Worm (Caenorhabditis elegans) whole organism, mixed stage, embryonic: ENCODE data around the gene evl-14.
A peak's percentile ranks its signal among the peaks of the same experiment; 100 is the strongest.

ENCODE experiments used
- M03D4.4 ChIP-seq: sonication (generic microtip); optimal IDR thresholded peaks from 2 replicates; lab custom pipeline; 2017; ENCODE audit warnings: mild to moderate bottlenecking, missing genetic modification characterization, missing compliant biosample characterization
- bed-3 ChIP-seq: fragments of 200-800 bp; sonication (Bioruptor generic); optimal IDR thresholded peaks from 3 replicates; lab custom pipeline; 2018; ENCODE audit warnings: mild to moderate bottlenecking, missing genetic modification characterization, moderate library complexity, missing compliant biosample characterization
- blmp-1 ChIP-seq: fragments of 150-350 bp; optimal IDR thresholded peaks from 2 replicates; lab custom pipeline; 2014; ENCODE audit warnings: missing biosample characterization, missing genetic modification characterization
- ceh-39 ChIP-seq: fragments of 150-350 bp; optimal IDR thresholded peaks from 2 replicates; lab custom pipeline; 2014; ENCODE audit warnings: missing biosample characterization, missing genetic modification characterization
- ceh-43 ChIP-seq: fragments of 200-800 bp; sonication (Bioruptor generic); optimal IDR thresholded peaks from 2 replicates; lab custom pipeline; 2018; ENCODE audit warnings: mild to moderate bottlenecking, missing genetic modification characterization, moderate library complexity, missing compliant biosample characterization
- ceh-83 ChIP-seq: fragments of 200-800 bp; sonication (Bioruptor generic); optimal IDR thresholded peaks from 2 replicates; lab custom pipeline; 2018; ENCODE audit warnings: mild to moderate bottlenecking, missing genetic modification characterization, missing compliant biosample characterization
- ces-1 ChIP-seq: fragments of 150-350 bp; optimal IDR thresholded peaks from 2 replicates; lab custom pipeline; 2014; ENCODE audit warnings: missing biosample characterization, missing genetic modification reagents, missing genetic modification characterization
- cnd-1 ChIP-seq: fragments of 200-800 bp; sonication (Bioruptor generic); optimal IDR thresholded peaks from 2 replicates; lab custom pipeline; 2018; ENCODE audit warnings: mild to moderate bottlenecking, missing genetic modification characterization, missing compliant biosample characterization
- drap-1 ChIP-seq: fragments of 200-800 bp; sonication (Bioruptor generic); optimal IDR thresholded peaks from 3 replicates; lab custom pipeline; 2018; ENCODE audit warnings: mild to moderate bottlenecking, missing genetic modification characterization, missing compliant biosample characterization
- elt-1 ChIP-seq: sonication (generic microtip); optimal IDR thresholded peaks from 2 replicates; lab custom pipeline; 2017; ENCODE audit warnings: missing genetic modification characterization, mild to moderate bottlenecking, missing compliant biosample characterization, antibody characterized with exemption, moderate library complexity, borderline replicate concordance; ENCODE audit not compliant: insufficient read depth
- elt-3 ChIP-seq: fragments of 150-350 bp; optimal IDR thresholded peaks from 2 replicates; lab custom pipeline; 2014; ENCODE audit warnings: missing biosample characterization, missing genetic modification characterization
- flh-1 ChIP-seq: fragments of 200-800 bp; sonication (Bioruptor generic); optimal IDR thresholded peaks from 2 replicates; lab custom pipeline; 2018; ENCODE audit warnings: mild to moderate bottlenecking, missing genetic modification characterization, moderate library complexity, missing compliant biosample characterization
- ham-2 ChIP-seq: fragments of 200-800 bp; sonication (Bioruptor generic); optimal IDR thresholded peaks from 2 replicates; lab custom pipeline; 2018; ENCODE audit warnings: mild to moderate bottlenecking, missing genetic modification characterization, missing compliant biosample characterization
- hlh-1 ChIP-seq: fragments of 150-350 bp; optimal IDR thresholded peaks from 2 replicates; lab custom pipeline; 2014; ENCODE audit warnings: missing biosample characterization, missing genetic modification reagents, missing genetic modification characterization
- lin-13 ChIP-seq: fragments of 150-350 bp; optimal IDR thresholded peaks from 2 replicates; lab custom pipeline; 2014; ENCODE audit warnings: missing biosample characterization, missing genetic modification characterization
- lin-32 ChIP-seq: fragments of 200-800 bp; sonication (Bioruptor generic); optimal IDR thresholded peaks from 2 replicates; lab custom pipeline; 2018; ENCODE audit warnings: mild to moderate bottlenecking, missing genetic modification characterization, missing compliant biosample characterization
- lsy-2 ChIP-seq: fragments of 150-350 bp; optimal IDR thresholded peaks from 2 replicates; lab custom pipeline; 2014; ENCODE audit warnings: missing biosample characterization, missing genetic modification characterization
- mab-5 ChIP-seq: fragments of 150-350 bp; optimal IDR thresholded peaks from 2 replicates; lab custom pipeline; 2014; ENCODE audit warnings: missing biosample characterization, missing genetic modification characterization
- mep-1 ChIP-seq: fragments of 150-350 bp; optimal IDR thresholded peaks from 2 replicates; lab custom pipeline; 2017; ENCODE audit warnings: missing biosample characterization, missing genetic modification reagents, missing genetic modification characterization, inconsistent platforms
- mls-2 ChIP-seq: sonication (generic microtip); optimal IDR thresholded peaks from 2 replicates; lab custom pipeline; 2016; ENCODE audit warnings: mild to moderate bottlenecking, missing genetic modification characterization, moderate library complexity, missing compliant biosample characterization
- nhr-12 ChIP-seq: fragments of 150-350 bp; optimal IDR thresholded peaks from 2 replicates; lab custom pipeline; 2014; ENCODE audit warnings: missing biosample characterization, missing genetic modification characterization
- nhr-2 ChIP-seq: fragments of 150-350 bp; optimal IDR thresholded peaks from 2 replicates; lab custom pipeline; 2014; ENCODE audit warnings: missing biosample characterization, missing genetic modification characterization
- nhr-237 ChIP-seq: fragments of 150-350 bp; optimal IDR thresholded peaks from 2 replicates; lab custom pipeline; 2014; ENCODE audit warnings: missing biosample characterization, missing genetic modification characterization
- nhr-28 ChIP-seq: fragments of 150-350 bp; optimal IDR thresholded peaks from 2 replicates; lab custom pipeline; 2014; ENCODE audit warnings: missing biosample characterization, missing genetic modification characterization
- nhr-76 ChIP-seq: sonication (generic microtip); optimal IDR thresholded peaks from 2 replicates; lab custom pipeline; 2017; ENCODE audit warnings: missing biosample characterization, missing genetic modification characterization
- pha-4 ChIP-seq: fragments of 150-350 bp; optimal IDR thresholded peaks from 2 replicates; lab custom pipeline; 2018; ENCODE audit warnings: missing biosample characterization, missing genetic modification reagents, missing genetic modification characterization
- sem-2 ChIP-seq: fragments of 200-800 bp; sonication (Bioruptor generic); optimal IDR thresholded peaks from 2 replicates; lab custom pipeline; 2018; ENCODE audit warnings: mild to moderate bottlenecking, missing genetic modification characterization, missing compliant biosample characterization
- snpc-4 ChIP-seq: fragments of 150-350 bp; optimal IDR thresholded peaks from 2 replicates; lab custom pipeline; 2014; ENCODE audit warnings: missing biosample characterization, missing genetic modification characterization
- sptf-1 ChIP-seq: sonication (generic microtip); optimal IDR thresholded peaks from 2 replicates; lab custom pipeline; 2017; ENCODE audit warnings: mild to moderate bottlenecking, missing genetic modification characterization, moderate library complexity, missing compliant biosample characterization
- tbx-8 ChIP-seq: fragments of 200-800 bp; sonication (Bioruptor generic); optimal IDR thresholded peaks from 2 replicates; lab custom pipeline; 2018; ENCODE audit warnings: mild to moderate bottlenecking, missing genetic modification characterization, moderate library complexity, missing compliant biosample characterization
- unc-120 ChIP-seq: sonication (generic microtip); optimal IDR thresholded peaks from 2 replicates; lab custom pipeline; 2017; ENCODE audit warnings: missing genetic modification characterization, missing compliant biosample characterization; ENCODE audit not compliant: poor library complexity, severe bottlenecking
- unc-62 ChIP-seq: fragments of 150-350 bp; optimal IDR thresholded peaks from 2 replicates; lab custom pipeline; 2014; ENCODE audit warnings: missing biosample characterization, missing genetic modification reagents, missing genetic modification characterization
- zip-8 ChIP-seq: fragments of 150-350 bp; optimal IDR thresholded peaks from 2 replicates; lab custom pipeline; 2014; ENCODE audit warnings: missing biosample characterization, missing genetic modification characterization
- ztf-11 ChIP-seq: fragments of 150-350 bp; optimal IDR thresholded peaks from 2 replicates; lab custom pipeline; 2014; ENCODE audit warnings: missing biosample characterization, missing genetic modification characterization

The evl-14 gene

DNA sequence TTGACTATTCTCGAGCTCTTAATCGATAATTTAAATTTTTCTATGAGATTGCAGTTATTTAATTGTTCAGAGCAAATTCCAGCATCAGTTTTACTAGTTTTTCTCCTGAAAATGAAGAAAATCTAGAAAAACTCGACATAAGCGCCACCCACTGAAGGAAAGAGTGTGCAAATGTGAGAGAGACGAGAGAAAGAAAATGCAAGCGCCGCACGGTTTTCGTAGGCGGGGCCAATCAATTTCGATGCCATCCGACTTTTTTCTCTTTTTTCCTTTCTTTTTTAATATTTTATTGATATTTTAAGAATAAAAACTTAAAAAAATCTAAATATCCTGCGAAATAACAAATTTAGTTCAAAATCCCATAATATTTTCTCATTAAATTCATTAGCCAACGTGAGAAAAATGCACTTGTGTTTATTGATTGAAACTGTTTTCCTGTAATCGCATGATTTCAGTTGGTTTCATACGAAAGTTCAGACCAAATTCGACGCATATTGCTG is 19.7 kb upstream of the evl-14 start, which contains the start of gene cdk-12:
Gene cdk-12, plus strand, starts transcription at position 450 of the 500 bp plus-strand sequence.
- TF ChIP-seq ces-1 (GFP tag; lab: Kevin White, UChicago) = peak; percentile 40
- no peak for TF ChIP-seq nhr-76 (tag; lab: Kevin White, UChicago)
- TF ChIP-seq bed-3 = no peak
- TF ChIP-seq sem-2 (GFP tag; lab: Kevin White, UChicago) = no peak
- TF ChIP-seq elt-3 (tag; lab: Kevin White, UChicago) = no peak
- no peak for TF ChIP-seq snpc-4 (tag; lab: Kevin White, UChicago)
- peak; percentile 13 for TF ChIP-seq lsy-2
- TF ChIP-seq nhr-12 (tag; lab: Kevin White, UChicago) = no peak
- TF ChIP-seq sptf-1 (tag; lab: Kevin White, UChicago) = peak; percentile 46
- no peak for TF ChIP-seq cnd-1 (tag; lab: Kevin White, UChicago)
- no peak for TF ChIP-seq flh-1 (GFP tag; lab: Kevin White, UChicago)
- no peak for TF ChIP-seq ceh-43 (GFP tag; lab: Kevin White, UChicago)
- TF ChIP-seq tbx-8 (GFP tag; lab: Kevin White, UChicago) = no peak
- peak; percentile 76 for TF ChIP-seq mep-1 (tag; lab: Kevin White, UChicago)
- no peak for TF ChIP-seq pha-4 (tag; lab: Kevin White, UChicago)
- no peak for TF ChIP-seq lin-32 (GFP tag; lab: Kevin White, UChicago)
- TF ChIP-seq, all 35 proteins: peak for 4

ce11 chrIII:4330984-4331383 is 18.1 kb upstream of the evl-14 start, which contains the start of gene gly-6:
Gene gly-6, minus strand, starts transcription at chrIII:4331228.
- no peak for TF ChIP-seq sptf-1 (tag; lab: Kevin White, UChicago)
- TF ChIP-seq unc-62 (GFP tag; lab: Kevin White, UChicago) = no peak
- no peak for TF ChIP-seq ceh-83
- no peak for TF ChIP-seq lin-13 (tag; lab: Kevin White, UChicago)
- TF ChIP-seq blmp-1 (tag; lab: Kevin White, UChicago) = no peak
- no peak for TF ChIP-seq nhr-12 (tag; lab: Kevin White, UChicago)
- TF ChIP-seq elt-3 (tag; lab: Kevin White, UChicago) = no peak
- TF ChIP-seq zip-8 (tag; lab: Kevin White, UChicago) = no peak
- TF ChIP-seq ceh-39 (tag; lab: Kevin White, UChicago) = no peak
- TF ChIP-seq nhr-76 (tag; lab: Kevin White, UChicago) = no peak
- no peak for TF ChIP-seq hlh-1
- TF ChIP-seq cnd-1 (tag; lab: Kevin White, UChicago) = no peak
- no peak for TF ChIP-seq nhr-237 (tag; lab: Kevin White, UChicago)
- no peak for TF ChIP-seq M03D4.4
- TF ChIP-seq lsy-2 = no peak
- TF ChIP-seq nhr-2 (tag; lab: Kevin White, UChicago) = no peak
- no peak for TF ChIP-seq nhr-28 (tag; lab: Kevin White, UChicago)
- TF ChIP-seq tbx-8 (GFP tag; lab: Kevin White, UChicago) = no peak
- TF ChIP-seq bed-3 = no peak
- no peak for TF ChIP-seq pha-4 (tag; lab: Kevin White, UChicago)

- TF ChIP-seq elt-1 (tag; lab: Kevin White, UChicago) (no peak), zip-8 (tag; lab: Kevin White, UChicago) (no peak), elt-3 (tag; lab: Kevin White, UChicago) (peak; percentile 19)
Observed at ce11 chrIII:4328208-4328987, 15.5 kb upstream of the evl-14 start.

- TF ChIP-seq mab-5 (tag; lab: Kevin White, UChicago) = no peak
- TF ChIP-seq elt-3 (tag; lab: Kevin White, UChicago) = no peak
- TF ChIP-seq nhr-237 (tag; lab: Kevin White, UChicago) = no peak
- no peak for TF ChIP-seq ceh-43 (GFP tag; lab: Kevin White, UChicago)
- no peak for TF ChIP-seq bed-3
- TF ChIP-seq unc-120 (tag; lab: Kevin White, UChicago) = no peak
- TF ChIP-seq tbx-8 (GFP tag; lab: Kevin White, UChicago) = no peak
- TF ChIP-seq flh-1 (GFP tag; lab: Kevin White, UChicago) = no peak
- no peak for TF ChIP-seq ceh-83
- TF ChIP-seq nhr-28 (tag; lab: Kevin White, UChicago) = no peak
- TF ChIP-seq cnd-1 (tag; lab: Kevin White, UChicago) = no peak
- no peak for TF ChIP-seq mls-2 (tag; lab: Kevin White, UChicago)
- no peak for TF ChIP-seq mep-1 (tag; lab: Kevin White, UChicago)
- no peak for TF ChIP-seq ztf-11 (tag; lab: Kevin White, UChicago)
- no peak for TF ChIP-seq sptf-1 (tag; lab: Kevin White, UChicago)
- TF ChIP-seq zip-8 (tag; lab: Kevin White, UChicago) = no peak
- no peak for TF ChIP-seq ham-2 (GFP tag; lab: Kevin White, UChicago)
- TF ChIP-seq drap-1 (GFP tag; lab: Kevin White, UChicago) = no peak
Observed at ce11 chrIII:4323859-4324258, 10.9 kb upstream of the evl-14 start, which contains the start of gene H38K22.9. Gene H38K22.9, plus strand, starts transcription at chrIII:4324159.
